Worm (Caenorhabditis elegans) whole organism, L4 larva: ENCODE measurements around the gene C39D10.8.

ENCODE experiments used
- D1046.2 ChIP-seq: fragments of 200-800 bp; sonication (Bioruptor generic); IDR thresholded peaks from 2 replicates; pipeline ENCODE4 v1.3.6; 2022; ENCODE audit warnings: missing genetic modification characterization, missing compliant biosample characterization
- F10B5.3 ChIP-seq: sonication (generic microtip); optimal IDR thresholded peaks from 2 replicates; lab custom pipeline; 2016; ENCODE audit warnings: mild to moderate bottlenecking, missing genetic modification characterization, missing compliant biosample characterization
- T26A8.4 ChIP-seq: fragments of 200-800 bp; sonication (Bioruptor generic); IDR thresholded peaks from 2 replicates; pipeline ENCODE4 v1.3.6; 2022; ENCODE audit warnings: missing genetic modification characterization, missing compliant biosample characterization
- Y105C5A.15 ChIP-seq: fragments of 200-800 bp; sonication (Bioruptor generic); IDR thresholded peaks from 2 replicates; pipeline ENCODE4 v1.3.6; 2022; ENCODE audit warnings: missing genetic modification characterization, missing compliant biosample characterization
- Y48G9A.11 ChIP-seq: fragments of 200-800 bp; sonication (Bioruptor generic); IDR thresholded peaks from 2 replicates; pipeline ENCODE4 v1.3.6; 2022; ENCODE audit warnings: missing genetic modification reagents, missing genetic modification characterization, missing compliant biosample characterization
- aly-2 ChIP-seq: sonication (generic microtip); optimal IDR thresholded peaks from 2 replicates; lab custom pipeline; 2018; ENCODE audit warnings: missing biosample characterization, missing genetic modification characterization
- ama-1 ChIP-seq: fragments of 150-350 bp; optimal IDR thresholded peaks from 2 replicates; lab custom pipeline; 2014; ENCODE audit warnings: inconsistent platforms, mixed read lengths
- arid-1 ChIP-seq: fragments of 200-800 bp; sonication (Bioruptor generic); conservative IDR thresholded peaks from 2 replicates; pipeline ENCODE4 v1.3.6; 2022; ENCODE audit warnings: missing genetic modification reagents, missing genetic modification characterization, missing compliant biosample characterization
- attf-4 ChIP-seq: sonication (generic microtip); optimal IDR thresholded peaks from 3 replicates; lab custom pipeline; 2017; ENCODE audit warnings: missing biosample characterization, missing genetic modification characterization
- ceh-20 ChIP-seq: fragments of 200-800 bp; sonication (Bioruptor generic); IDR thresholded peaks from 2 replicates; pipeline ENCODE4 v1.3.6; 2022; ENCODE audit warnings: missing genetic modification reagents, missing genetic modification characterization, missing compliant biosample characterization
- ceh-28 ChIP-seq: fragments of 150-350 bp; optimal IDR thresholded peaks from 2 replicates; lab custom pipeline; 2014; ENCODE audit warnings: missing biosample characterization, missing genetic modification reagents, missing genetic modification characterization
- ceh-32 ChIP-seq: sonication (generic microtip); optimal IDR thresholded peaks from 2 replicates; lab custom pipeline; 2016; ENCODE audit warnings: mild to moderate bottlenecking, missing genetic modification characterization, missing compliant biosample characterization; ENCODE audit not compliant: poor library complexity
- daf-12 ChIP-seq: fragments of 150-350 bp; optimal IDR thresholded peaks from 2 replicates; lab custom pipeline; 2014; ENCODE audit warnings: missing biosample characterization, missing genetic modification reagents, missing genetic modification characterization
- daf-19 ChIP-seq: fragments of 200-800 bp; sonication (Bioruptor generic); conservative IDR thresholded peaks from 2 replicates; pipeline ENCODE4 v1.3.6; 2022; ENCODE audit warnings: missing genetic modification characterization, missing compliant biosample characterization
- dpl-1 ChIP-seq: fragments of 150-350 bp; optimal IDR thresholded peaks from 2 replicates; lab custom pipeline; 2014; ENCODE audit warnings: missing biosample characterization, missing genetic modification reagents, missing genetic modification characterization
- duxl-1 ChIP-seq: sonication (generic microtip); optimal IDR thresholded peaks from 2 replicates; lab custom pipeline; 2016; ENCODE audit warnings: mild to moderate bottlenecking, missing genetic modification characterization, moderate library complexity, missing compliant biosample characterization; ENCODE audit not compliant: poor library complexity
- egl-43 ChIP-seq: fragments of 200-800 bp; sonication (Bioruptor generic); IDR thresholded peaks from 2 replicates; pipeline ENCODE4 v1.3.6; 2022; ENCODE audit warnings: missing genetic modification reagents, missing genetic modification characterization, missing compliant biosample characterization
- fkh-10 ChIP-seq: fragments of 150-350 bp; optimal IDR thresholded peaks from 2 replicates; lab custom pipeline; 2014; ENCODE audit warnings: missing biosample characterization, missing genetic modification reagents, missing genetic modification characterization
- hif-1 ChIP-seq, 2 experiments: sonication (generic microtip); optimal IDR thresholded peaks; 2 replicates each; lab custom pipeline; 2016 to 2017; ENCODE audit warnings: missing compliant biosample characterization in 2 of 2, missing genetic modification characterization in 2 of 2, missing genetic modification reagents in 2 of 2, missing genotype in 2 of 2, mild to moderate bottlenecking in 1 of 2
- hlh-11 ChIP-seq: fragments of 200-800 bp; sonication (Bioruptor generic); optimal IDR thresholded peaks from 2 replicates; lab custom pipeline; 2018; ENCODE audit warnings: mild to moderate bottlenecking, missing genetic modification characterization, missing compliant biosample characterization
- lim-7 ChIP-seq: fragments of 200-800 bp; sonication (Bioruptor generic); IDR thresholded peaks from 2 replicates; pipeline ENCODE4 v1.3.6; 2022; ENCODE audit warnings: missing genetic modification characterization, missing compliant biosample characterization
- lin-29 ChIP-seq: fragments of 200-800 bp; sonication (Bioruptor generic); IDR thresholded peaks from 2 replicates; pipeline ENCODE4 v1.3.6; 2022; ENCODE audit warnings: missing genetic modification reagents, missing genetic modification characterization, missing compliant biosample characterization
- lin-38 ChIP-seq: fragments of 200-800 bp; sonication (Bioruptor generic); IDR thresholded peaks from 2 replicates; pipeline ENCODE4 v1.3.6; 2022; ENCODE audit warnings: missing genetic modification reagents, missing genetic modification characterization, missing compliant biosample characterization
- madf-5 ChIP-seq, 2 experiments: fragments of 200-800 bp; sonication (Bioruptor generic); IDR thresholded peaks; 2 replicates each; pipeline ENCODE4 v1.3.6; 2022; ENCODE audit warnings: missing compliant biosample characterization in 2 of 2, missing genetic modification characterization in 2 of 2
- mes-2 ChIP-seq: sonication (generic microtip); optimal IDR thresholded peaks from 2 replicates; lab custom pipeline; 2016; ENCODE audit warnings: missing genotype, mild to moderate bottlenecking, missing genetic modification characterization, missing compliant biosample characterization; ENCODE audit not compliant: poor library complexity, severe bottlenecking
- mxl-2 ChIP-seq: fragments of 200-800 bp; sonication (Bioruptor generic); conservative IDR thresholded peaks from 2 replicates; pipeline ENCODE4 v1.3.6; 2022; ENCODE audit warnings: missing genetic modification reagents, missing genetic modification characterization, missing compliant biosample characterization
- mxl-3 ChIP-seq: fragments of 200-800 bp; sonication (Bioruptor generic); optimal IDR thresholded peaks from 2 replicates; lab custom pipeline; 2018; ENCODE audit warnings: mild to moderate bottlenecking, missing genetic modification characterization, missing compliant biosample characterization
- nhr-237 ChIP-seq: sonication (generic microtip); optimal IDR thresholded peaks from 2 replicates; lab custom pipeline; 2017; ENCODE audit warnings: missing biosample characterization, missing genetic modification characterization
- nhr-6 ChIP-seq: fragments of 150-350 bp; optimal IDR thresholded peaks from 2 replicates; lab custom pipeline; 2014; ENCODE audit warnings: missing biosample characterization, missing genetic modification characterization
- nhr-76 ChIP-seq: fragments of 150-350 bp; optimal IDR thresholded peaks from 2 replicates; lab custom pipeline; 2014; ENCODE audit warnings: missing biosample characterization, missing genetic modification characterization
- nhr-77 ChIP-seq: fragments of 150-350 bp; optimal IDR thresholded peaks from 2 replicates; lab custom pipeline; 2014; ENCODE audit warnings: missing biosample characterization, missing genetic modification characterization
- pha-4 ChIP-seq, 2 experiments: fragments of 150-350 bp in 1 of 2; fragments of 200-800 bp in 1 of 2; sonication (Bioruptor generic) in 1 of 2; IDR thresholded peaks in 1 of 2; optimal IDR thresholded peaks in 1 of 2; 2 replicates each; pipeline versions ENCODE4 v1.3.6 to Lab custom; 2014 to 2022; ENCODE audit warnings: missing genetic modification characterization in 2 of 2, missing genetic modification reagents in 2 of 2, missing biosample characterization in 1 of 2, missing compliant biosample characterization in 1 of 2
- php-3 ChIP-seq: fragments of 200-800 bp; sonication (Bioruptor generic); IDR thresholded peaks from 2 replicates; pipeline ENCODE4 v1.3.6; 2022; ENCODE audit warnings: missing genetic modification reagents, missing genetic modification characterization, missing compliant biosample characterization
- rbr-2 ChIP-seq: sonication (generic microtip); optimal IDR thresholded peaks from 2 replicates; lab custom pipeline; 2016; ENCODE audit warnings: missing genotype, missing genetic modification characterization, missing compliant biosample characterization
- set-16 ChIP-seq: fragments of 200-800 bp; sonication (Bioruptor generic); IDR thresholded peaks from 2 replicates; pipeline ENCODE4 v1.3.6; 2022; ENCODE audit warnings: missing genetic modification reagents, missing genetic modification characterization, missing compliant biosample characterization
- snpc-4 ChIP-seq: fragments of 150-350 bp; optimal IDR thresholded peaks from 2 replicates; lab custom pipeline; 2014; ENCODE audit warnings: missing biosample characterization, missing genetic modification characterization
- tag-97 ChIP-seq: fragments of 200-800 bp; sonication (Bioruptor generic); IDR thresholded peaks from 2 replicates; pipeline ENCODE4 v1.3.6; 2022; ENCODE audit warnings: missing genetic modification characterization, missing compliant biosample characterization
- tra-1 ChIP-seq: fragments of 200-800 bp; sonication (Bioruptor generic); IDR thresholded peaks from 2 replicates; pipeline ENCODE4 v1.3.6; 2022; ENCODE audit warnings: missing genetic modification reagents, missing genetic modification characterization, missing compliant biosample characterization
- unc-130 ChIP-seq: sonication (generic microtip); optimal IDR thresholded peaks from 2 replicates; lab custom pipeline; 2016; ENCODE audit warnings: missing genetic modification reagents, missing genetic modification characterization, missing compliant biosample characterization
- unc-62 ChIP-seq, 3 experiments: fragments of 150-350 bp in 1 of 3; sonication (generic microtip); optimal IDR thresholded peaks in 2 of 3; peaks in 1 of 3; 1 replicate in 1 of 3; 2 replicates in 2 of 3; lab custom pipeline; 2014 to 2017; ENCODE audit warnings: missing biosample characterization in 3 of 3, missing genetic modification characterization in 3 of 3, missing genetic modification reagents in 3 of 3, missing genotype in 1 of 3
- vab-7 ChIP-seq: fragments of 200-800 bp; sonication (Bioruptor generic); IDR thresholded peaks from 2 replicates; pipeline ENCODE4 v1.3.6; 2022; ENCODE audit warnings: missing genetic modification reagents, missing genetic modification characterization, missing compliant biosample characterization
- zfp-3 ChIP-seq: fragments of 200-800 bp; sonication (Bioruptor generic); conservative IDR thresholded peaks from 2 replicates; pipeline ENCODE4 v1.3.6; 2022; ENCODE audit warnings: missing genetic modification reagents, missing genetic modification characterization, missing compliant biosample characterization
- ztf-11 ChIP-seq: fragments of 150-350 bp; optimal IDR thresholded peaks from 2 replicates; lab custom pipeline; 2014; ENCODE audit warnings: missing biosample characterization, missing genetic modification characterization

The C39D10.8 gene

DNA sequence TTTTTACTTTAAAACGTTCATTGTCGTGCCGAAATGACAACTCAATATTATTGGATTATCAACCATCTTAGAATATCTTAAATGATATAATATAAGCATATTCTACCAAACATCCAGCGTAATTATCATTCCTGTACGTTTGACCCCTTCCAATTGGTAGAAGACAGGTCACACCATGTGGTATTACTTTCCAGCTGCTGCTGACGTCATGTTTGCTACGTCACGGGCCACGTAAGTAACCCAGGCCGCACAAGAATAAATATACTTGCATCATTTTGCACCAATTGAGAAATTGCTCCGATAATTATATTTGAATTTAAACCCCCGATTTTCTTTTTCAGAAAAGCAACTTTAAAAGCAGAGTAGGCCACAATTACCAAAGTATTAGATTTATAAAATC is 34.9 kb upstream of the C39D10.8 start:
- TF ChIP-seq ceh-32 (no peak), arid-1 (GFP tag; lab: Robert Waterston, UW) (no peak), Y48G9A.11 (GFP tag; lab: Robert Waterston, UW) (no peak), nhr-77 (tag; lab: Kevin White, UChicago) (no peak), lin-29 (no peak), nhr-237 (tag; lab: Kevin White, UChicago) (no peak), tra-1 (GFP tag; lab: Robert Waterston, UW) (no peak), F10B5.3 (tag; lab: Kevin White, UChicago) (no peak), pha-4 (GFP tag; IDR thresholded peaks at IDR 0.05; lab: Robert Waterston, UW) (no peak), pha-4 (tag; optimal IDR thresholded peaks at IDR 0.05; lab: Kevin White, UChicago) (no peak), nhr-6 (tag; lab: Kevin White, UChicago) (no peak), ceh-28 (tag; lab: Kevin White, UChicago) (no peak), lin-38 (GFP tag; lab: Robert Waterston, UW) (no peak), attf-4 (no peak)
- TF ChIP-seq, all 104 proteins: peak for 0

DNA sequence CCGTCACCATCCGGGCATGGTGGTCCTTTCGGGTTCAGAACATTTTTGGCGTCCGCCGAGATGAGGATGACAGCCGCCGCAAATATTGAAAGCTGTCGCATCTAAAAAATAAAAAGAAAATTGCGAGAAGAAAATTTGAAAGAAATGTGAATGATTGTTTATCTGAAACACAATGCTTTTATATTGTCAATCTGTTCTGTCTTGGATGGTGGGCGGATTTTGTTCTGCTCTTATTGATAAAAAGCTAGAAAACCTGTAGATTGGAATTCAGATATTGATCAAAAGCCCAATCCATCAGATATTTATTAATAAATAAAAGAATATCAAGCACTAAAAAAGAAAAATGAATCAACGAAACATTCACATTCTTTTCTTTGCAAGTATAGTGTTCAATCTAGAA is 33.1 kb upstream of the C39D10.8 start, which contains the start of gene C39D10.7:
TSS of gene C39D10.7 (minus strand) at position 101 of the 400 bp plus-strand sequence.
- TF ChIP-seq unc-62 (GFP tag; optimal IDR thresholded peaks at IDR 0.05 in 1 of 2; lab: Kevin White, UChicago) (peak in 1 of 2 experiments; percentile 78), unc-62 (tag; optimal IDR thresholded peaks at IDR 0.05; lab: Kevin White, UChicago) (no peak), set-16 (GFP tag; lab: Robert Waterston, UW) (no peak)

DNA sequence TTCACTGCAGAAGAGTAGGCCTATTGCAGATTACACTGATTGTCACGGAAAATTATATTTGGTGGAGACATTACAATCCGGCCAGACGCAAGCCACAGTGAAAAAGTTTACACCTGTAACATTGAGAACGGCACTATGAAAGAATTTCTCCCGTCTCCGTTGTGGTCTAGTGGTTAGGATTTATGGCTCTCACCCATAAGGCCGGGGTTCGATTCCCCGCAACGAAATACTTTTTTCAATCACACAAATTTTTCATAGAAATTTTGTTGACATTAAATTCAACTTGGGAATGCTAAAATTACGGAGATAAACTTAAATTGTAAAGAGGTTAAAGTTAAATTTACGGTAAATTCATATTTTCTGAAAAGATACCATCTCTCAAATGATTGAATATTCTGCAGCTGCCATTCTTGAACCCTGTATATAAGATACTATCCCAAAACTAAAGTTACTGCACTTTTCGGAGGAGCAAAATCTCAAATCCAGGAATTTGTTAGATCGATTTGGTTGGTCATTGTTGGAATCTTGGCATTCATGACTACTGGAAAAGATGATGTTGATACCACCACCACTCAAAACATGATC is 25.8 kb upstream of the C39D10.8 start, which contains the start of gene C39D10.1:
TSS of gene C39D10.1 (plus strand) at position 535 of the 585 bp plus-strand sequence.
- TF ChIP-seq rbr-2 (tag; lab: Kevin White, UChicago) (no peak), set-16 (GFP tag; lab: Robert Waterston, UW) (no peak), arid-1 (GFP tag; lab: Robert Waterston, UW) (0 out of 2 replicates have a peak, but pooled peaks have one; percentile 49), ceh-28 (tag; lab: Kevin White, UChicago) (no peak), egl-43 (GFP tag; lab: Robert Waterston, UW) (peak; percentile 73), nhr-6 (tag; lab: Kevin White, UChicago) (no peak), hlh-11 (tag; lab: Kevin White, UChicago) (no peak), zfp-3 (GFP tag; lab: Robert Waterston, UW) (0 out of 2 replicates have a peak, but pooled peaks have one; percentile 24), dpl-1 (GFP tag; lab: Kevin White, UChicago) (no peak), ztf-11 (tag; lab: Kevin White, UChicago) (no peak), unc-130 (peak; percentile 29), T26A8.4 (no peak), ceh-20 (no peak), daf-12 (tag; lab: Kevin White, UChicago) (no peak), vab-7 (peak; percentile 79), F10B5.3 (tag; lab: Kevin White, UChicago) (no peak), pha-4 (GFP tag; IDR thresholded peaks at IDR 0.05; lab: Robert Waterston, UW) (peak; percentile 67; the same call in 1 of the 2 replicates), pha-4 (tag; optimal IDR thresholded peaks at IDR 0.05; lab: Kevin White, UChicago) (no peak), mxl-3 (GFP tag; lab: Kevin White, UChicago) (no peak), php-3 (0 out of 2 replicates have a peak, but pooled peaks have one; percentile 29), tag-97 (GFP tag; lab: Robert Waterston, UW) (no peak), fkh-10 (GFP tag; lab: Kevin White, UChicago) (no peak), hif-1 (tag; optimal IDR thresholded peaks at IDR 0.05; lab: Kevin White, UChicago) (no peak), duxl-1 (tag; lab: Kevin White, UChicago) (peak; percentile 36), lim-7 (GFP tag; lab: Robert Waterston, UW) (peak; percentile 78), mxl-2 (GFP tag; lab: Robert Waterston, UW) (no peak), Y105C5A.15 (GFP tag; lab: Robert Waterston, UW) (no peak), snpc-4 (tag; lab: Kevin White, UChicago) (no peak), lin-38 (GFP tag; lab: Robert Waterston, UW) (no peak; the same call in none of the 2 replicates), unc-62 (GFP tag; optimal IDR thresholded peaks at IDR 0.05 in 1 of 2; lab: Kevin White, UChicago) (peak in 1 of 2 experiments; percentile 96), unc-62 (tag; optimal IDR thresholded peaks at IDR 0.05; lab: Kevin White, UChicago) (no peak), madf-5 (GFP tag; IDR thresholded peaks at IDR 0.05; lab: Robert Waterston, UW) (peak in 1 of 2 experiments; percentile 44; a peak in 1 of 4 replicates), ama-1 (lab: Kevin White, UChicago) (no peak), nhr-76 (no peak), daf-19 (GFP tag; lab: Robert Waterston, UW) (0 out of 2 replicates have a peak, but pooled peaks have one; percentile 30), D1046.2 (GFP tag; lab: Robert Waterston, UW) (peak; percentile 76; the same call in 1 of the 2 replicates), mes-2 (tag; lab: Kevin White, UChicago) (no peak), aly-2 (tag; lab: Kevin White, UChicago) (no peak)
